Fruit fly (Drosophila melanogaster): ENCODE data around the gene CG18249.

Gene CG18249

DNA sequence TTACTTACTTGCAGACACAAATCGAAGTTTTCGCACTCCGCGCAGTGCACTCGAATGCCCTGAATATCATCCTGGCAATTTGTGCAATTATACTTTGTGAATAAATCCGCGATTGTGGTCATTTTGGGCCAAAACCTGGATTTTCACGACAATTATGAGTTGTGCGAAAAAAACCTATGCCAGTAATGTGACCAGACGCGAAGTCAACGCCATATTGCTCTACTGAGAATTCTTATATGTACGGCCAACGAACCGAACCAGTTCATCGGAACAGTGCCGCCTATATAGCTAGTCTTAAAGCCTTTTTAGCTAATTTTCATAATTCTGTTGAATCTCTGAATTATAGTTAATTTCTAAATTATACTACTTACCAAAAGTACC lies 20.3 kb downstream of the CG18249 start, which contains the start of gene Ada2b:
Ada2b (minus strand) TSS at position 214 of the 381 bp plus-strand sequence.
- TF ChIP-seq pad (GFP tag; optimal IDR thresholded peaks at IDR 0.05) (no peak), Mnt (GFP tag; optimal IDR thresholded peaks at IDR 0.05) (peak; percentile 33), CG11617 (GFP tag; optimal IDR thresholded peaks at IDR 0.05) (no peak)

DNA sequence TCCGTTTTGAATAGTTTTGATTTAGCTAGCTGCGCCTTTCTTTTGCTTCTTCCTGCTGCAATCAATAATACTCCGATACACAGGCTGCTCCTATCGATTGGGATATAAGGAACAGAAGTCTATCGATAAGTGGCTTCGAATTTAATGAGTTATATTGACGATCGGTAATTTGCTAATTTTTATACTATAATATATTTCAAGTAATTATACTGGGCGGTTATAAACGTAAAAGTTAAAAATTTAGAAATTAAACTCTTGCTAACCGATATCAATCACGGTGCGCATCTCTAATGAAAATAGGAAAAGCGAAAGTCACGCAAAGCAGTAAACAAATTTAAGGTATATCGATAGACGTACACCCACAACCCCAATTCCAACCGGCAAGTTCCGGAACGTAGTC lies 23.8 kb downstream of the CG18249 start, which contains the start of the genes CG9636, CG18749 and CG33722:
CG9636 (minus strand) TSS at position 73 of the 400 bp plus-strand sequence.
CG18749 (plus strand) TSS at position 336 of the 400 bp plus-strand sequence.
CG33722 (plus strand) TSS at position 336 of the 400 bp plus-strand sequence.
- TF ChIP-seq tj (GFP tag; optimal IDR thresholded peaks at IDR 0.05) (peak; percentile 53), Crg-1 (GFP tag; optimal IDR thresholded peaks at IDR 0.05) (peak; percentile 53), bab1 (GFP tag; optimal IDR thresholded peaks at IDR 0.05) (peak; percentile 78), toe (GFP tag; optimal IDR thresholded peaks at IDR 0.05) (peak; percentile 83), pad (GFP tag; optimal IDR thresholded peaks at IDR 0.05) (peak; percentile 37), kay (GFP tag; ENCODE audit: borderline replicate concordance) (peak; percentile 96), CG7101 (tag; optimal IDR thresholded peaks at IDR 0.05) (peak; percentile 62), CG7045 (GFP tag; optimal IDR thresholded peaks at IDR 0.05) (peak; percentile 39), CG14711 (tag; optimal IDR thresholded peaks at IDR 0.05) (peak; percentile 78), CG33017 (tag; optimal IDR thresholded peaks at IDR 0.05) (peak; percentile 57), cic (GFP tag; optimal IDR thresholded peaks at IDR 0.05) (peak; percentile 31), CG12768 (GFP tag; optimal IDR thresholded peaks at IDR 0.05) (peak; percentile 21), Clk (GFP tag; optimal IDR thresholded peaks at IDR 0.05) (peak; percentile 38), Hr96 (GFP tag; optimal IDR thresholded peaks at IDR 0.05) (peak; percentile 70), CG5204 (GFP tag; optimal IDR thresholded peaks at IDR 0.05) (peak; percentile 59), ovo (GFP tag; optimal IDR thresholded peaks at IDR 0.05) (peak; percentile 5), Mnt (GFP tag; optimal IDR thresholded peaks at IDR 0.05) (peak; percentile 75), cnc (optimal IDR thresholded peaks at IDR 0.05) (peak; percentile 90 to 95), CG11617 (GFP tag; optimal IDR thresholded peaks at IDR 0.05) (peak; percentile 75), CG1620 (GFP tag; optimal IDR thresholded peaks at IDR 0.05) (peak; percentile 62)

DNA sequence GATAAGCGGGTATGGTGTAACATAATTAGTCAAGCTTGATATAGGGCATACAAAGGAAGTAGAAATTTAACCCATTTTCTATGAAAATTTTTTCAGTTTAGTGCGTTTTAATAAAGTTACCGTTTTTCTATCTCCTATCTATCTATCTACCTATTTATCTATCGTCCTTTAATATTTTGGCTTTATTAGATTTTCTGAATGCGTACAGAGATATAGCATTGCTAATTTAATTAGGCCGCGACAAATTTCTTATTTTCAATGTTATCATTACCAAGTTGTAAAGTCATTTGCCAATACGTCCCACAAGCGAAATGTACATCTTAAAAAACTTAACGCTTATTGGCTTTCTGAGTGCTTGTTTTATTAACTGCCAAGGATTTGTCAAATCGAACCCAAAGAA lies 28.2 kb downstream of the CG18249 start, which contains the start of gene CG15864:
CG15864 (plus strand) TSS at position 301 of the 400 bp plus-strand sequence.
- TF ChIP-seq Clk (GFP tag; optimal IDR thresholded peaks at IDR 0.05) (no peak), Mnt (GFP tag; optimal IDR thresholded peaks at IDR 0.05) (no peak), ovo (GFP tag; optimal IDR thresholded peaks at IDR 0.05) (no peak), cnc (optimal IDR thresholded peaks at IDR 0.05) (no peak), toe (GFP tag; optimal IDR thresholded peaks at IDR 0.05) (no peak), CG1620 (GFP tag; optimal IDR thresholded peaks at IDR 0.05) (no peak), CG12768 (GFP tag; optimal IDR thresholded peaks at IDR 0.05) (no peak), bab1 (GFP tag; optimal IDR thresholded peaks at IDR 0.05) (no peak), CG11617 (GFP tag; optimal IDR thresholded peaks at IDR 0.05) (no peak), Hr96 (GFP tag; optimal IDR thresholded peaks at IDR 0.05) (no peak), CG7045 (GFP tag; optimal IDR thresholded peaks at IDR 0.05) (no peak)

DNA sequence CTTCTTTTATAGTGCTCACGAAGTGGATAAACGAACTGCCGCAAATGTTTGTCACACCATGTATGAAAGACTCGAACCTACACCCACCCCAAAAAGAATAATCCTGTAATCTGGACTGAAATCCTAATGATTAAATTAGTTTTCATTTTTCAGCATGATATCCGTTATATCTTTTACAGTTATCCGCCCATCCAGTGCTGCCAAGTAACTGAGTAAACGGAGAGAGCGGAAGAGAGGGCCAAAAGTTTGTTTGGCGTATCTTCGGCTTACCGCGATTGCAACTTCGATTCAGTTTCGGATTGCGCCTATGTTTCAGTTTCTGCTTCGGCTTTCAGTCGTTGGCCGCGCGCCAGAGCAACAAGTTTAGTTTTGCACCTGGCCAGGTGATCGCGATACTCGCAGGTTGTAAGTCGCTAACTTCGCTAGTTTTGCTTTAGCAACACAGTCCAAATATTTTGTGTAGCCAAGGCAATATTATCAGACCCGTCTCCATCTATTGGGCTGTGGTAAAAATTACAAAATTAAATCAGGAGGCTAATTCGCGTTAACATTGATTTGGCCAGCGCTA lies 30.3 kb downstream of the CG18249 start, which contains the start of gene mtg:
mtg (plus strand) TSS at position 332 of the 568 bp plus-strand sequence.
- TF ChIP-seq CG12768 (GFP tag; optimal IDR thresholded peaks at IDR 0.05), result no peak
- no peak for TF ChIP-seq CG5204 (GFP tag; optimal IDR thresholded peaks at IDR 0.05)
- no peak for TF ChIP-seq CG1620 (GFP tag; optimal IDR thresholded peaks at IDR 0.05)
- TF ChIP-seq kay (GFP tag; ENCODE audit: borderline replicate concordance), result no peak
- no peak for TF ChIP-seq CG11617 (GFP tag; optimal IDR thresholded peaks at IDR 0.05)
- no peak for TF ChIP-seq toe (GFP tag; optimal IDR thresholded peaks at IDR 0.05)
- TF ChIP-seq Crg-1 (GFP tag; optimal IDR thresholded peaks at IDR 0.05), result no peak
- no peak for TF ChIP-seq ovo (GFP tag; optimal IDR thresholded peaks at IDR 0.05)
- TF ChIP-seq bab1 (GFP tag; optimal IDR thresholded peaks at IDR 0.05), result no peak
- TF ChIP-seq CG7101 (tag; optimal IDR thresholded peaks at IDR 0.05), result no peak
- TF ChIP-seq CG14711 (tag; optimal IDR thresholded peaks at IDR 0.05), result no peak
- TF ChIP-seq pad (GFP tag; optimal IDR thresholded peaks at IDR 0.05), result no peak
- TF ChIP-seq Mnt (GFP tag; optimal IDR thresholded peaks at IDR 0.05), result no peak

DNA sequence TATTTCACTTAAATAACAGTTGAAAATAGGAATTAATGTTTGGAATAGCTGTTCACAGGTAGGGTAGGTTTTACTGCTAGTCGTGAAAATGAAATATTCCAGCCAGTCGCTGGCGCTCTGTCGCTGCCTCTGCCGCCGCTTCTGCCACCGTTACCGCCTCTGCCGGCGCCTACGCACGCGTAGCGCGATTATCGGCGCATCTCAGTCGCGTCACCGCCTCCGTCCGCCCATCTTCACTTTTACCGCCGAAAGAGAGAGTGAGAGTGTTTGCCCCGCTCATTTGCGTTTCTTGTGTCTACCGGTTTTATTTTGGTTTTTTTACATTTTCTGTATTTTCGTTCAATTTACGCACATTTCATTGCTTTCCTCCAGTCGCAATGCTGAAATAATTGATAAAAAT lies 31.6 kb downstream of the CG18249 start:
- TF ChIP-seq CG1620 (GFP tag; optimal IDR thresholded peaks at IDR 0.05) (no peak), Crg-1 (GFP tag; optimal IDR thresholded peaks at IDR 0.05) (no peak), kay (GFP tag; ENCODE audit: borderline replicate concordance) (no peak), ovo (GFP tag; optimal IDR thresholded peaks at IDR 0.05) (no peak), CG7101 (tag; optimal IDR thresholded peaks at IDR 0.05) (no peak), Clk (GFP tag; optimal IDR thresholded peaks at IDR 0.05) (no peak), tj (GFP tag; optimal IDR thresholded peaks at IDR 0.05) (no peak)

DNA sequence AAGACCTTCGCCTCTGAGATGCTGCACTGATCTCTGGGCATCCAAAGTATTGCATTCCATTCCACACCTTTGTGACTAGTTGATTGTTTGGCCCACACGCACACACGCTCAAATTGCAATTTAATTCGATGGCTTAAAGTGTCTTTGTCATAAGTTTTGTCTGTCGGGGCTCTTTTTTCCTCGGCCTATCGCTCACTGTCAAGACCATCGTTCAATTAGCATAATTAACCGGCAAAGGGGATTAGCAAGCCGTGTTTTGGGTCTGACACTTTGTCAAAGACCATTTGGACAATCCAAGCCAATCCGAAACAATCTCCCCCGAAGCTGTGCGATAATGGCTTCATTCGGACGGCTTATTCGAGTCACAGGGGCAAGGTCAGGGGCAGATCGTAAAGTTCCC lies 34.4 kb downstream of the CG18249 start:
- TF ChIP-seq Clk (GFP tag; optimal IDR thresholded peaks at IDR 0.05) (no peak), Mnt (GFP tag; optimal IDR thresholded peaks at IDR 0.05) (no peak), bab1 (GFP tag; optimal IDR thresholded peaks at IDR 0.05) (no peak), cnc (optimal IDR thresholded peaks at IDR 0.05) (no peak), Hr96 (GFP tag; optimal IDR thresholded peaks at IDR 0.05) (no peak), ovo (GFP tag; optimal IDR thresholded peaks at IDR 0.05) (no peak), kay (GFP tag; ENCODE audit: borderline replicate concordance) (no peak), CG5204 (GFP tag; optimal IDR thresholded peaks at IDR 0.05) (no peak), tj (GFP tag; optimal IDR thresholded peaks at IDR 0.05) (no peak), CG14711 (tag; optimal IDR thresholded peaks at IDR 0.05) (no peak), cic (GFP tag; optimal IDR thresholded peaks at IDR 0.05) (no peak), CG7101 (tag; optimal IDR thresholded peaks at IDR 0.05) (no peak), toe (GFP tag; optimal IDR thresholded peaks at IDR 0.05) (no peak), CG11617 (GFP tag; optimal IDR thresholded peaks at IDR 0.05) (no peak), CG1620 (GFP tag; optimal IDR thresholded peaks at IDR 0.05) (no peak), CG7045 (GFP tag; optimal IDR thresholded peaks at IDR 0.05) (no peak), CG33017 (tag; optimal IDR thresholded peaks at IDR 0.05) (no peak), Crg-1 (GFP tag; optimal IDR thresholded peaks at IDR 0.05) (no peak)
